Worm (Caenorhabditis elegans): ENCODE results near the gene Y51H4A.1.

DNA sequence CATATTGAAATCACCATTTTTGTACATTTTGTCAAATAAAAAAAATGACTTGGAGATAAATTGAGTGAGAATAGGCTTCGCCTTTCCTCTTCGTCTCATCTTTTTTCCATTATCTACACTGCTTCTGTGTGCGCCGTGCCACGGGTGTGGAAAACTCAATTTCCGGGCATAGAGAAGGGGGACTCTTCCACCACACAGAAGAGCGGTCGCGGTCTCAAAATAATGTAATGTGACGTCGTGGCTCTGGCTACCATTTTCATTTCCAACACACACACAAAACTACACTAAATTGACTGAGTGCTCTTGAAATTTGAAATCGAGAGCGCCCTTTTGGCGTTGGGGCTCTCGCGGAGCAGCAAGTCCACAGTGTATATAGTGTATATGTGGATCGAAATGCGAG, 16.9 kb upstream of the Y51H4A.1 start:
- TF ChIP-seq npax-4 (tag; optimal IDR thresholded peaks at IDR 0.05) (no peak), nfya-1 (tag; optimal IDR thresholded peaks at IDR 0.05) (no peak), pha-4 (tag; optimal IDR thresholded peaks at IDR 0.05) (no peak), F13H6.1 (tag; optimal IDR thresholded peaks at IDR 0.05) (no peak), ama-1 (optimal IDR thresholded peaks at IDR 0.05) (no peak), T23F11.4 (GFP tag; optimal IDR thresholded peaks at IDR 0.05) (no peak), pag-3 (tag; optimal IDR thresholded peaks at IDR 0.05; ENCODE audit: borderline replicate concordance) (no peak), lim-6 (tag; optimal IDR thresholded peaks at IDR 0.05) (no peak), gmeb-2 (tag; optimal IDR thresholded peaks at IDR 0.05) (no peak), unc-42 (tag; optimal IDR thresholded peaks at IDR 0.05) (peak; percentile 91)
